Fruit fly (Drosophila melanogaster): ENCODE measurements around the gene Prosbeta4.

The Prosbeta4 gene

DNA sequence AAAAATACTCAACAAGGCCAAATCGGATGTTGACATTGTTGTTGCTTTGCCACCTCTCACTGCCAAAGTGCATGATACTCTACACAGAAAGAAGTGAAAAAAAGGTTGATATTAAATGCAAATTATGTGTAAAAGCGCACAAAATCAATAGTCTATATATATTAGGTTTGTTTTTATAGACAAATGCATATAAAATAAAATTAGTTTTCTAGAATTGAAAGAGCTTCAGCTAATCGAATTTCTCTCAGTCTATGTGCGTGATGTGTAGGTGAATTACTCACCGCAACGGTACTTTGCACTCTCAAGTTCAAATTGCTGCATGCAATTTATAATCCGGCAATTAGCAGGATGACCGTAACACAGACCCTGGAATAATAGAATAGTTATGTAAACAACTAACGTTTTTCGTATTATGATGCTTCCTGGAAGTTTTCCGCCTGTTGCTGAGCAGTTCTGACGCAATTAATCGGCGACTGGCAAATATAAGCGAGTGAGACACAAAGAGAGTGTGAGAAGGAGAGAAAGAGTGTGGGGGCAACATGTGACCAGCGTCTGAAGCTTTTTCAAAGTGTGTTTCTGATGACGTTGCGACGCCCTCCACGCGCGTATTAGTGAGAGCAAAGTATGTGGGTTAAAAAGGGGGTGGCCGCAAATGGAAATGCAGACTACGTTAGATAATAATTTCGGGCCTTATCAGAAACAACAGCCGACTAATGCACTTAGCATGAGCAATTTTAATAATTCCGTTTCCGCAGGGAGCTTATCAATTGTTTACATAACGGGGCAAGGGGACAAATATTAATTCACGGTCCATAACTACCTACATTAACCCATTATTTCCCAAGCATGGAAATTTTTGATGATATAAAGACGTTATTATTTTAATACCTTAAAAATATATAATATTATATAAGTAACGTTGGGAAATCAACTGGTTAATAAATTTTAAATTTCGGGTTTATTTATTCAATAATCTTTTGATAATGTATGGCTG lies 10.9 kb downstream of the Prosbeta4 start (continued):
- TF ChIP-seq CG17802 (tag; optimal IDR thresholded peaks at IDR 0.05) (peak; percentile 67), zfh2 (GFP tag; optimal IDR thresholded peaks at IDR 0.05) (peak; percentile 39), Bgb (GFP tag; IDR thresholded peaks at IDR 0.05; ENCODE audit: partially characterized antibody) (no peak), luna (GFP tag; optimal IDR thresholded peaks at IDR 0.05) (no peak), CG43689 (GFP tag; IDR thresholded peaks at IDR 0.05) (peak; percentile 48; the same call in 1 of the 2 replicates), CG13894 (tag; optimal IDR thresholded peaks at IDR 0.05) (peak; percentile 57), CG1233 (GFP tag; optimal IDR thresholded peaks at IDR 0.05) (peak; percentile 93), Dek (tag; optimal IDR thresholded peaks at IDR 0.05) (peak; percentile 85), CG12071 (GFP tag; optimal IDR thresholded peaks at IDR 0.05) (peak; percentile 76), CG8388 (GFP tag; optimal IDR thresholded peaks at IDR 0.05) (peak; percentile 94), CG14441 (GFP tag; IDR thresholded peaks at IDR 0.05) (peak; percentile 97), CG15269 (tag; optimal IDR thresholded peaks at IDR 0.05) (peak; percentile 93), bowl (GFP tag; IDR thresholded peaks at IDR 0.05) (peak; percentile 91), bab2 (GFP tag; optimal IDR thresholded peaks at IDR 0.05) (peak; percentile 78), CG11504 (tag; optimal IDR thresholded peaks at IDR 0.05) (peak; percentile 89), MESR4 (GFP tag; optimal IDR thresholded peaks at IDR 0.05) (no peak), grau (tag; optimal IDR thresholded peaks at IDR 0.05) (peak; percentile 83), eyg (GFP tag; optimal IDR thresholded peaks at IDR 0.05) (peak; percentile 16), CG7271 (tag; optimal IDR thresholded peaks at IDR 0.05) (peak; percentile 95), CG12769 (tag; optimal IDR thresholded peaks at IDR 0.05) (peak; percentile 67), HmgZ (tag; optimal IDR thresholded peaks at IDR 0.05) (peak; percentile 75), ERR (GFP tag; optimal IDR thresholded peaks at IDR 0.05) (peak; percentile 34), CG17359 (tag; optimal IDR thresholded peaks at IDR 0.05) (peak; percentile 98), mam (GFP tag; optimal IDR thresholded peaks at IDR 0.05) (peak; percentile 56), fd102C (GFP tag; optimal IDR thresholded peaks at IDR 0.05) (peak; percentile 57), pb (GFP tag; optimal IDR thresholded peaks at IDR 0.05) (peak; percentile 22), Aef1 (GFP tag; IDR thresholded peaks at IDR 0.05) (peak; percentile 89), CG9876 (GFP tag; optimal IDR thresholded peaks at IDR 0.05) (no peak), D19A (tag; optimal IDR thresholded peaks at IDR 0.05) (peak; percentile 91), peb (GFP tag; IDR thresholded peaks at IDR 0.05) (peak; percentile 90), chn (GFP tag; optimal IDR thresholded peaks at IDR 0.05) (peak; percentile 82), crol (GFP tag; IDR thresholded peaks at IDR 0.05) (peak; percentile 31), CG11398 (GFP tag; optimal IDR thresholded peaks at IDR 0.05) (peak; percentile 40), Dip3 (GFP tag; optimal IDR thresholded peaks at IDR 0.05) (peak; percentile 88), Gug (GFP tag; IDR thresholded peaks at IDR 0.05) (peak; percentile 90), btn (GFP tag; optimal IDR thresholded peaks at IDR 0.05) (peak; percentile 78), HLH4C (GFP tag; IDR thresholded peaks at IDR 0.05; ENCODE audit: partially characterized antibody) (0 out of 3 replicates have a peak, but pooled peaks have one; percentile 17), hbn (GFP tag; IDR thresholded peaks at IDR 0.05; ENCODE audit: partially characterized antibody) (no peak), HLH54F (GFP tag; optimal IDR thresholded peaks at IDR 0.05) (peak; percentile 74), CG4404 (GFP tag; IDR thresholded peaks at IDR 0.05) (peak; percentile 92), trem (tag; optimal IDR thresholded peaks at IDR 0.05) (peak; percentile 91), da (GFP tag; optimal IDR thresholded peaks at IDR 0.05) (peak; percentile 67), caup (GFP tag; optimal IDR thresholded peaks at IDR 0.05; ENCODE audit: severe bottlenecking) (peak; percentile 81), CG14710 (tag; optimal IDR thresholded peaks at IDR 0.05) (peak; percentile 93), Lpt (GFP tag; optimal IDR thresholded peaks at IDR 0.05) (no peak), CG12659 (GFP tag; optimal IDR thresholded peaks at IDR 0.05) (peak; percentile 90), yki (optimal IDR thresholded peaks at IDR 0.05) (no peak), trh (GFP tag; optimal IDR thresholded peaks at IDR 0.05) (peak; percentile 74)

Data from whole organism, embryonic.